Fruit fly (Drosophila melanogaster) S2 (cell line): Measurements from ENCODE around the gene CG9630.

Source experiments
- CG8478 ChIP-seq: fragments of >200 bp; optimal IDR thresholded peaks from 2 replicates; lab custom pipeline; 2018
- CTCF ChIP-seq, 2 experiments: fragments of >200 bp; optimal IDR thresholded peaks; 2 replicates each; lab custom pipeline; 2018

DNA sequence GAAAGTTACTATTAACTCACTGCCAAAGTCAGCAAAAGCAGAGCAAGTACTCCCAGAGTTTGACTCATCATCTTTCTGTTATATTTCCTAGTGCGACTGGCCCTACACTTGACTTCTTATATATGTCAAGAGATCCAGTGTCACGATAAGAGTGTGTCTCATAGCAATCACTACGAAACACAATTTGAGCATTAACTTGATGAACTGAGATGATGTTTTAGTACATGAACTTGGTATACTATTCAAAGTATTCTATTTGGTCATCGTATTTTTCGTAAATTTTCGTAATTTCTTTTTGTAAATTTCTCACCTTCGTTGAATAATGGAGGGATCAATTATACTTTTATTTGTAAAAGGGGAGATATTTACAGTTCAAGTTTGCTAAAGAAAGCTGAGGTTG lies 20.8 kb upstream of the CG9630 start, which contains the start of gene CG11672:
- no peak for TF ChIP-seq CTCF (optimal IDR thresholded peaks at IDR 0.05; lab: Kevin White, UChicago)
- no peak for TF ChIP-seq CG8478 (lab: Kevin White, UChicago)
